Worm (Caenorhabditis elegans): ENCODE data around the gene daf-4.

The daf-4 gene

ce11 chrIII:5656941-5657340 is 32.0 kb downstream of the daf-4 start, which contains the start of gene sdz-21:
Gene sdz-21 (minus strand): TSS chrIII:5657041.
- TF ChIP-seq efl-1 (optimal IDR thresholded peaks at IDR 0.05): no peak
- peak in 1 of 2 experiments; percentile 8 for TF ChIP-seq efl-1 (GFP tag; optimal IDR thresholded peaks at IDR 0.05 in 1 of 2)
- no peak for TF ChIP-seq fkh-8 (tag; optimal IDR thresholded peaks at IDR 0.05)

DNA sequence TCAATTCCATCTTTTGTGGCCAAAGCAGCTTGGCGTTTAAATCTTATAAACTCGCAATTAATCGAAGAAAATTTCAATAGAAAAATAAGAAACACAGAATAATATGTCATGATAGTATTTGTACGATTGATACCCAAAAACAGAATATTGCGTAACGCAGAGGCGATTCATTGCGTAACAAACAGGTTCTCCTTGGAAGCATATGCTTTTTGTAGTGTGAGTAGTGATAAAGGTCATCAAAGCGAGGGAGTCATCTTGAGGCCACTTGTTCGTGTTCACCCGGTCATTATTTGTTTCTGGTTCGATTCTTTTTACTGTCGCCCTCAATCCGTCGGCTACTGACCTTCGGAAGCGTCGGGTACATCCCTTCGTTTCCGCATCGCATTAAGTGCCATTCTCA is 36.0 kb downstream of the daf-4 start, which contains the start of gene F54E7.6:
F54E7.6 (minus strand) TSS at position 110 of the 400 bp plus-strand sequence.
- TF ChIP-seq zag-1 (tag; optimal IDR thresholded peaks at IDR 0.05) (no peak), grh-1 (GFP tag; IDR thresholded peaks at IDR 0.05) (no peak), blmp-1 (tag; optimal IDR thresholded peaks at IDR 0.05) (peak; percentile 25), lin-14 (GFP tag; optimal IDR thresholded peaks at IDR 0.05) (no peak), sup-37 (GFP tag; optimal IDR thresholded peaks at IDR 0.05) (no peak), Y116A8C.19 (tag; optimal IDR thresholded peaks at IDR 0.05; ENCODE audit: borderline replicate concordance) (no peak)

ce11 chrIII:5663521-5663920 is 38.6 kb downstream of the daf-4 start:
- no peak for TF ChIP-seq rnt-1 (tag; optimal IDR thresholded peaks at IDR 0.05)

ce11 chrIII:5663933-5664332 is 39.0 kb downstream of the daf-4 start, which contains the start of gene par-3:
Gene par-3 (plus strand): TSS chrIII:5664233.
- TF ChIP-seq sptf-1 (tag; optimal IDR thresholded peaks at IDR 0.05) (no peak), efl-3 (GFP tag; optimal IDR thresholded peaks at IDR 0.05) (no peak), ces-1 (GFP tag; optimal IDR thresholded peaks at IDR 0.05) (no peak), nhr-11 (tag; optimal IDR thresholded peaks at IDR 0.05) (no peak), efl-1 (optimal IDR thresholded peaks at IDR 0.05) (no peak), efl-1 (GFP tag; optimal IDR thresholded peaks at IDR 0.05 in 1 of 2) (no peak), snpc-4 (tag; optimal IDR thresholded peaks at IDR 0.05) (no peak), nhr-77 (tag; optimal IDR thresholded peaks at IDR 0.05) (no peak), fkh-4 (tag; optimal IDR thresholded peaks at IDR 0.05; ENCODE audit: borderline replicate concordance) (no peak), sup-37 (GFP tag; optimal IDR thresholded peaks at IDR 0.05) (no peak), nhr-47 (tag; optimal IDR thresholded peaks at IDR 0.05) (no peak), pax-3 (tag; optimal IDR thresholded peaks at IDR 0.05) (no peak), C04F5.9 (tag; optimal IDR thresholded peaks at IDR 0.05) (no peak), hpl-2 (GFP tag; optimal IDR thresholded peaks at IDR 0.05) (no peak)

DNA sequence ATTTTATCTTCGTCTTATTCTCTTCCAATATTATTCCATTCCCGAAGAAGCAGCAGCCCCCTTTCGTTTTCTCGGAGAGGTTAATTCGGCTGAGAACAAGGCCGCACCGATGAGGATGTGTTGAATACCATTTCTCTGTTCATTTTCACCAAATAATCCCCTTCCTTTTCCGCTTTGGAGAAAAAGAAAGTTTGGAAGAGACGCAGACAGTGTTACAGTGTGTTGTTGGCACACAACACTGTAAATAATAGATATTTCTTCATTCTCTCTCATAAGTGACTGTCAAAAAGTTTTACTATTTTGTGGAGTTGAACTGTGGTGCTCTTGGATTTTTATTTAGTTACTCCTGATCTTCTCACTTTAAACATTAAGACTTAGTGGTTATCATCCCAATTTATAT is 40.3 kb downstream of the daf-4 start:
- TF ChIP-seq nhr-12 (tag; optimal IDR thresholded peaks at IDR 0.05) (no peak), xbp-1 (tag; optimal IDR thresholded peaks at IDR 0.05) (no peak), elt-2 (tag; optimal IDR thresholded peaks at IDR 0.05) (no peak), nhr-71 (tag; optimal IDR thresholded peaks at IDR 0.05) (no peak), unc-98 (GFP tag; IDR thresholded peaks at IDR 0.05) (no peak), nhr-77 (tag; optimal IDR thresholded peaks at IDR 0.05) (no peak), efl-1 (optimal IDR thresholded peaks at IDR 0.05) (no peak), efl-1 (GFP tag; optimal IDR thresholded peaks at IDR 0.05 in 1 of 2) (peak in 1 of 2 experiments; percentile 93), hpl-2 (GFP tag; optimal IDR thresholded peaks at IDR 0.05) (no peak), lin-14 (GFP tag; optimal IDR thresholded peaks at IDR 0.05) (peak; percentile 53), nhr-11 (tag; optimal IDR thresholded peaks at IDR 0.05) (no peak), alr-1 (tag; optimal IDR thresholded peaks at IDR 0.05; ENCODE audit: borderline replicate concordance) (no peak), lin-35 (GFP tag; optimal IDR thresholded peaks at IDR 0.05) (peak in 1 of 2 experiments; percentile 22), nhr-85 (tag) (no peak), sptf-1 (tag; optimal IDR thresholded peaks at IDR 0.05) (no peak), blmp-1 (tag; optimal IDR thresholded peaks at IDR 0.05) (peak; percentile 94), hlh-4 (tag; optimal IDR thresholded peaks at IDR 0.05) (no peak), mef-2 (tag; optimal IDR thresholded peaks at IDR 0.05) (no peak), nhr-28 (tag; optimal IDR thresholded peaks at IDR 0.05) (no peak), grh-1 (GFP tag; IDR thresholded peaks at IDR 0.05) (no peak), lin-39 (tag; optimal IDR thresholded peaks at IDR 0.05) (no peak), fkh-4 (tag; optimal IDR thresholded peaks at IDR 0.05; ENCODE audit: borderline replicate concordance) (no peak), aha-1 (tag; optimal IDR thresholded peaks at IDR 0.05) (no peak), ceh-90 (tag; optimal IDR thresholded peaks at IDR 0.05) (no peak), C34B4.2 (tag; optimal IDR thresholded peaks at IDR 0.05) (no peak), ama-1 (optimal IDR thresholded peaks at IDR 0.05) (no peak), snpc-4 (tag; optimal IDR thresholded peaks at IDR 0.05) (no peak), C04F5.9 (tag; optimal IDR thresholded peaks at IDR 0.05) (no peak)

All from whole organism, L1 larva.